Worm (Caenorhabditis elegans): ENCODE data around the gene ugt-64.

- TF ChIP-seq dpl-1 (GFP tag; optimal IDR thresholded peaks at IDR 0.05) = no peak
- TF ChIP-seq madf-10 (tag; optimal IDR thresholded peaks at IDR 0.05) = no peak
- no peak for TF ChIP-seq lin-35 (GFP tag; optimal IDR thresholded peaks at IDR 0.05)
- no peak for TF ChIP-seq snpc-1.3 (tag; optimal IDR thresholded peaks at IDR 0.05; ENCODE audit: insufficient read depth)
- no peak for TF ChIP-seq hmg-1.2 (GFP tag; IDR thresholded peaks at IDR 0.05)
- no peak for TF ChIP-seq ama-1 (optimal IDR thresholded peaks at IDR 0.05)
- no peak for TF ChIP-seq ama-1 (GFP tag; optimal IDR thresholded peaks at IDR 0.05)
- no peak for TF ChIP-seq Y53G8AR.9 (GFP tag; conservative IDR thresholded peaks at IDR 0.05)
- no peak for TF ChIP-seq attf-3 (GFP tag; conservative IDR thresholded peaks at IDR 0.05)
- TF ChIP-seq tbp1 (GFP tag; optimal IDR thresholded peaks at IDR 0.05) = no peak
- TF ChIP-seq snpc-3.4 (tag; optimal IDR thresholded peaks at IDR 0.05) = no peak
Measured at ce11 chrV:3538307-3538706, 32.2 kb upstream of the ugt-64 start, which contains the start of gene nhr-93.
